Worm (Caenorhabditis elegans): ENCODE measurements around the gene ippk-1.
A peak's percentile ranks its signal among the peaks of the same experiment; 100 is the strongest.

The ippk-1 gene

ce11 chrII:12064680-12065135, 22.0 kb downstream of the ippk-1 start, which contains the start of gene arrd-8 (continued):
- no peak for TF ChIP-seq lin-39 (tag; optimal IDR thresholded peaks at IDR 0.05)
- peak; percentile 20 for TF ChIP-seq nhr-77 (tag; optimal IDR thresholded peaks at IDR 0.05)
- TF ChIP-seq ztf-7 (tag; optimal IDR thresholded peaks at IDR 0.05): no peak
- no peak for TF ChIP-seq set-16 (GFP tag; IDR thresholded peaks at IDR 0.05)
- TF ChIP-seq snpc-4 (tag; optimal IDR thresholded peaks at IDR 0.05): no peak
- no peak for TF ChIP-seq Y75B8A.6 (GFP tag; IDR thresholded peaks at IDR 0.05)
- TF ChIP-seq dmd-6 (GFP tag; IDR thresholded peaks at IDR 0.05): peak; percentile 58
- no peak for TF ChIP-seq duxl-1 (tag; optimal IDR thresholded peaks at IDR 0.05; ENCODE audit: poor library complexity)
- TF ChIP-seq nhr-48 (tag; optimal IDR thresholded peaks at IDR 0.05): peak; percentile 18
- peak; percentile 35 for TF ChIP-seq pqm-1 (tag; optimal IDR thresholded peaks at IDR 0.05)
- TF ChIP-seq nhr-42 (GFP tag; IDR thresholded peaks at IDR 0.05): no peak
- no peak for TF ChIP-seq madf-9 (GFP tag; conservative IDR thresholded peaks at IDR 0.05)
- TF ChIP-seq zfp-3 (GFP tag; conservative IDR thresholded peaks at IDR 0.05): no peak
- TF ChIP-seq madf-5 (GFP tag; IDR thresholded peaks at IDR 0.05): no peak
- TF ChIP-seq lin-15B (tag; optimal IDR thresholded peaks at IDR 0.05): no peak
- TF ChIP-seq ceh-28 (tag; optimal IDR thresholded peaks at IDR 0.05): no peak
- TF ChIP-seq zfp-2 (tag; optimal IDR thresholded peaks at IDR 0.05): no peak
- TF ChIP-seq dpl-1 (GFP tag; optimal IDR thresholded peaks at IDR 0.05): no peak
- TF ChIP-seq cey-2 (tag; optimal IDR thresholded peaks at IDR 0.05; ENCODE audit: borderline replicate concordance, insufficient read depth): no peak
- no peak for TF ChIP-seq nhr-11 (tag; optimal IDR thresholded peaks at IDR 0.05)
- TF ChIP-seq daf-16 (GFP tag; optimal IDR thresholded peaks at IDR 0.05): no peak
- TF ChIP-seq daf-16 (tag; optimal IDR thresholded peaks at IDR 0.05): peak; percentile 85
- TF ChIP-seq Y105C5A.15 (GFP tag; IDR thresholded peaks at IDR 0.05): no peak
- TF ChIP-seq mes-2 (tag; optimal IDR thresholded peaks at IDR 0.05; ENCODE audit: poor library complexity, severe bottlenecking): no peak
- TF ChIP-seq skn-1 (tag; optimal IDR thresholded peaks at IDR 0.05): no peak
- TF ChIP-seq hmg-1.1 (GFP tag; IDR thresholded peaks at IDR 0.05): no peak

ce11 chrII:12067451-12068076, 24.9 kb downstream of the ippk-1 start, which contains the start of gene Y17G7B.22:
TSS of gene Y17G7B.22 (plus strand) at chrII:12068026.
- TF ChIP-seq fos-1 (tag; optimal IDR thresholded peaks at IDR 0.05): no peak
- TF ChIP-seq aly-2 (tag; optimal IDR thresholded peaks at IDR 0.05): no peak
- no peak for TF ChIP-seq nhr-102 (tag; optimal IDR thresholded peaks at IDR 0.05)
- no peak for TF ChIP-seq T20F7.1 (GFP tag; optimal IDR thresholded peaks at IDR 0.05)
- TF ChIP-seq F10B5.3 (tag; optimal IDR thresholded peaks at IDR 0.05): no peak
- no peak for TF ChIP-seq D1046.2 (GFP tag; IDR thresholded peaks at IDR 0.05)
- no peak for TF ChIP-seq daf-8 (GFP tag; IDR thresholded peaks at IDR 0.05)
- no peak for TF ChIP-seq fkh-10 (GFP tag; optimal IDR thresholded peaks at IDR 0.05)
- TF ChIP-seq lir-3 (tag; optimal IDR thresholded peaks at IDR 0.05): no peak
- TF ChIP-seq F49E8.2 (tag; optimal IDR thresholded peaks at IDR 0.05; ENCODE audit: borderline replicate concordance): no peak
- no peak for TF ChIP-seq attf-4 (tag; optimal IDR thresholded peaks at IDR 0.05)
- no peak for TF ChIP-seq ceh-82 (tag; optimal IDR thresholded peaks at IDR 0.05)
- TF ChIP-seq hif-1 (tag; optimal IDR thresholded peaks at IDR 0.05): no peak
- no peak for TF ChIP-seq nhr-48 (tag; optimal IDR thresholded peaks at IDR 0.05)
- no peak for TF ChIP-seq hmg-1.1 (GFP tag; IDR thresholded peaks at IDR 0.05)
- no peak for TF ChIP-seq ztf-7 (tag; optimal IDR thresholded peaks at IDR 0.05)
- TF ChIP-seq jun-1 (tag; optimal IDR thresholded peaks at IDR 0.05): no peak

Data from whole organism, L4 larva.